Fruit fly (Drosophila melanogaster): ENCODE data around the gene CG31626.

CG31626 gene

DNA sequence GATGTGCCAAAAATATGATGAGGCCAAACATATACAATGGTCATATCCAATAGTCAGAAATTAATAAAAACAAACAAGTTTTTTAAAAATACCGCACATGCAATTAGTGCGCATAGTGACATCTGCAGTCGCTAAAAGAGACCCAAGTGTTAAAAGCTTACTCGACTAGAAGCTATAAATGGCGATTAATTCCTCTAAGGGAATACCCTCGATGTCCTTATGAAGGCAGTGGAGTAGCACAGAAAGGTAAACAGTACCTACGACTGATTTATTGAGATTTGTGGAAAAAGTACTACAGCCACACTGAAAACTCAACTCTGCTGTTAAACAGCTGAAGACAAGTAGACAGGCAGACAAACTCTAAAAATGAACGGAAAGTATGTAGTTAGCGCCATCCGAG, 24.3 kb upstream of the CG31626 start (continued):
- peak; percentile 16 for TF ChIP-seq CTCF (GFP tag; optimal IDR thresholded peaks at IDR 0.05)
- no peak for TF ChIP-seq CG8388 (GFP tag; optimal IDR thresholded peaks at IDR 0.05)
- peak; percentile 22 for TF ChIP-seq Ets97D (GFP tag; optimal IDR thresholded peaks at IDR 0.05)
- no peak for TF ChIP-seq stc (GFP tag; IDR thresholded peaks at IDR 0.05)
- peak; percentile 19 for TF ChIP-seq pho (GFP tag; optimal IDR thresholded peaks at IDR 0.05)
- no peak for TF ChIP-seq jigr1 (GFP tag; IDR thresholded peaks at IDR 0.05)
- TF ChIP-seq CG31224 (GFP tag; IDR thresholded peaks at IDR 0.05), result no peak
- TF ChIP-seq tll (GFP tag; optimal IDR thresholded peaks at IDR 0.05), result no peak
- TF ChIP-seq crp (GFP tag; optimal IDR thresholded peaks at IDR 0.05), result peak in 1 of 2 experiments; percentile 62
- TF ChIP-seq abd-A (tag; optimal IDR thresholded peaks at IDR 0.05), result no peak
- TF ChIP-seq D (optimal IDR thresholded peaks at IDR 0.05), result no peak
- TF ChIP-seq D (GFP tag; optimal IDR thresholded peaks at IDR 0.05), result peak; percentile 25
- peak; percentile 77 for TF ChIP-seq Ets65A (GFP tag)
- TF ChIP-seq CG2116 (GFP tag; optimal IDR thresholded peaks at IDR 0.05), result peak; percentile 16
- TF ChIP-seq CG33557 (GFP tag; optimal IDR thresholded peaks at IDR 0.05), result peak; percentile 17
- no peak for TF ChIP-seq Dek (tag; optimal IDR thresholded peaks at IDR 0.05)
- TF ChIP-seq CG17568 (GFP tag; optimal IDR thresholded peaks at IDR 0.05), result peak; percentile 15
- TF ChIP-seq stwl (tag; optimal IDR thresholded peaks at IDR 0.05), result peak; percentile 93
- TF ChIP-seq lilli (GFP tag; optimal IDR thresholded peaks at IDR 0.05), result peak; percentile 40
- TF ChIP-seq Ravus (GFP tag; IDR thresholded peaks at IDR 0.05), result no peak
- peak; percentile 43 for TF ChIP-seq Scr (GFP tag; IDR thresholded peaks at IDR 0.05; ENCODE audit: partially characterized antibody)
- no peak for TF ChIP-seq CG6272 (GFP tag; IDR thresholded peaks at IDR 0.05)
- TF ChIP-seq CG1647 (GFP tag; optimal IDR thresholded peaks at IDR 0.05), result no peak
- no peak for TF ChIP-seq prd (optimal IDR thresholded peaks at IDR 0.05)
- TF ChIP-seq prd (GFP tag; IDR thresholded peaks at IDR 0.05), result no peak
- TF ChIP-seq CG31441 (GFP tag; IDR thresholded peaks at IDR 0.05), result no peak
- no peak for TF ChIP-seq CG9727 (GFP tag; optimal IDR thresholded peaks at IDR 0.05)
- peak; percentile 83 for TF ChIP-seq sens (GFP tag)
- no peak for TF ChIP-seq Blimp-1 (GFP tag; optimal IDR thresholded peaks at IDR 0.05)
- TF ChIP-seq Nf-YB (GFP tag; optimal IDR thresholded peaks at IDR 0.05), result no peak
- TF ChIP-seq CG33213 (GFP tag; optimal IDR thresholded peaks at IDR 0.05), result peak; percentile 51
- TF ChIP-seq Vsx1 (GFP tag; optimal IDR thresholded peaks at IDR 0.05), result peak; percentile 0
- TF ChIP-seq CG14014 (GFP tag; IDR thresholded peaks at IDR 0.05), result 0 out of 2 replicates have a peak, but pooled peaks have one; percentile 33
- TF ChIP-seq Oli (tag; optimal IDR thresholded peaks at IDR 0.05), result no peak
- no peak for TF ChIP-seq Jarid2 (GFP tag; optimal IDR thresholded peaks at IDR 0.05)
- peak; percentile 28 for TF ChIP-seq ind (GFP tag; optimal IDR thresholded peaks at IDR 0.05)
- TF ChIP-seq sima (GFP tag; optimal IDR thresholded peaks at IDR 0.05), result no peak
- no peak for TF ChIP-seq CG16815 (GFP tag; optimal IDR thresholded peaks at IDR 0.05)
- TF ChIP-seq D19A (tag; optimal IDR thresholded peaks at IDR 0.05), result no peak
- no peak for TF ChIP-seq B-H1 (GFP tag; IDR thresholded peaks at IDR 0.05)
- TF ChIP-seq CG4328 (GFP tag; optimal IDR thresholded peaks at IDR 0.05), result no peak
- no peak for TF ChIP-seq bab2 (GFP tag; optimal IDR thresholded peaks at IDR 0.05)
- TF ChIP-seq YL-1 (GFP tag; optimal IDR thresholded peaks at IDR 0.05), result peak; percentile 47
- no peak for TF ChIP-seq ttk (GFP tag; IDR thresholded peaks at IDR 0.05)
- peak; percentile 74 for TF ChIP-seq CG9797 (GFP tag; optimal IDR thresholded peaks at IDR 0.05)
- no peak for TF ChIP-seq bcd (GFP tag; optimal IDR thresholded peaks at IDR 0.05)
- no peak for TF ChIP-seq CG14860 (GFP tag; IDR thresholded peaks at IDR 0.05; ENCODE audit: partially characterized antibody)
- no peak for TF ChIP-seq gce (GFP tag; IDR thresholded peaks at IDR 0.05)
- peak; percentile 34 for TF ChIP-seq Lhr (GFP tag; optimal IDR thresholded peaks at IDR 0.05)
- TF ChIP-seq CG10366 (GFP tag; IDR thresholded peaks at IDR 0.05), result no peak
- peak; percentile 30 for TF ChIP-seq CG12659 (GFP tag; optimal IDR thresholded peaks at IDR 0.05)
- no peak for TF ChIP-seq CG15479 (GFP tag; optimal IDR thresholded peaks at IDR 0.05)

Data from whole organism, embryonic.